Fruit fly (Drosophila melanogaster): ENCODE measurements around the gene CG17361.

The CG17361 gene

dm6 chr3L:14001658-14002523 lies 4.9 kb downstream of the CG17361 start, which contains the start of the genes Nprl3 and upSET (continued):
- TF ChIP-seq CG42726 (GFP tag; IDR thresholded peaks at IDR 0.05; ENCODE audit: partially characterized antibody) (peak; percentile 89), klu (GFP tag; IDR thresholded peaks at IDR 0.05) (no peak), CG16813 (GFP tag; IDR thresholded peaks at IDR 0.05; ENCODE audit: partially characterized antibody) (peak; percentile 91), tx (GFP tag; optimal IDR thresholded peaks at IDR 0.05) (no peak), inv (GFP tag; IDR thresholded peaks at IDR 0.05; ENCODE audit: partially characterized antibody) (peak; percentile 86), pb (GFP tag; optimal IDR thresholded peaks at IDR 0.05) (no peak), CG12769 (tag; optimal IDR thresholded peaks at IDR 0.05) (no peak), fru (optimal IDR thresholded peaks at IDR 0.05) (no peak), CG10366 (GFP tag; IDR thresholded peaks at IDR 0.05) (no peak), ab (GFP tag; optimal IDR thresholded peaks at IDR 0.05) (no peak), CG5180 (GFP tag; optimal IDR thresholded peaks at IDR 0.05) (no peak), pita (GFP tag; optimal IDR thresholded peaks at IDR 0.05) (no peak), vfl (GFP tag; optimal IDR thresholded peaks at IDR 0.05) (no peak), jing (GFP tag; optimal IDR thresholded peaks at IDR 0.05) (no peak), sug (tag; optimal IDR thresholded peaks at IDR 0.05) (no peak), bsh (GFP tag; optimal IDR thresholded peaks at IDR 0.05) (no peak), CG16815 (GFP tag; optimal IDR thresholded peaks at IDR 0.05) (no peak), lab (GFP tag; optimal IDR thresholded peaks at IDR 0.05) (peak; percentile 45), br (optimal IDR thresholded peaks at IDR 0.05) (no peak), rib (GFP tag; IDR thresholded peaks at IDR 0.05) (no peak), CG10147 (GFP tag; optimal IDR thresholded peaks at IDR 0.05) (peak; percentile 6), Awh (GFP tag; IDR thresholded peaks at IDR 0.05) (no peak), CG15073 (GFP tag; optimal IDR thresholded peaks at IDR 0.05) (no peak), CG1792 (GFP tag; optimal IDR thresholded peaks at IDR 0.05) (no peak), CG7556 (GFP tag; optimal IDR thresholded peaks at IDR 0.05) (no peak), CG5245 (GFP tag; optimal IDR thresholded peaks at IDR 0.05) (no peak), CG31388 (GFP tag; optimal IDR thresholded peaks at IDR 0.05) (no peak), CG11695 (GFP tag; IDR thresholded peaks at IDR 0.05) (no peak), Adf1 (GFP tag; IDR thresholded peaks at IDR 0.05) (no peak), bowl (GFP tag; IDR thresholded peaks at IDR 0.05) (no peak), nau (GFP tag; optimal IDR thresholded peaks at IDR 0.05) (no peak), CG8089 (GFP tag; optimal IDR thresholded peaks at IDR 0.05) (no peak), Opbp (GFP tag; IDR thresholded peaks at IDR 0.05; ENCODE audit: partially characterized antibody) (peak; percentile 93), grn (GFP tag; optimal IDR thresholded peaks at IDR 0.05) (peak; percentile 99), z (GFP tag; IDR thresholded peaks at IDR 0.05) (no peak), CG4617 (GFP tag; optimal IDR thresholded peaks at IDR 0.05; ENCODE audit: borderline replicate concordance) (peak; percentile 11), CG12299 (tag; optimal IDR thresholded peaks at IDR 0.05) (peak; percentile 11), Meics (GFP tag; optimal IDR thresholded peaks at IDR 0.05) (peak; percentile 17), CG10462 (GFP tag; optimal IDR thresholded peaks at IDR 0.05) (no peak), pho (GFP tag; optimal IDR thresholded peaks at IDR 0.05) (peak; percentile 16), CG9797 (GFP tag; optimal IDR thresholded peaks at IDR 0.05) (peak; percentile 98), maf-S (GFP tag; optimal IDR thresholded peaks at IDR 0.05) (no peak), trem (tag; optimal IDR thresholded peaks at IDR 0.05) (peak; percentile 88), CG7372 (GFP tag; IDR thresholded peaks at IDR 0.05) (no peak), Tbp (GFP tag; optimal IDR thresholded peaks at IDR 0.05) (no peak), dysf (GFP tag; IDR thresholded peaks at IDR 0.05) (no peak), CG10209 (GFP tag; optimal IDR thresholded peaks at IDR 0.05) (no peak), CG8478 (optimal IDR thresholded peaks at IDR 0.05) (peak; percentile 70), CG3065 (GFP tag; optimal IDR thresholded peaks at IDR 0.05) (no peak), Elba2 (GFP tag; optimal IDR thresholded peaks at IDR 0.05) (peak; percentile 87), CG32532 (GFP tag; IDR thresholded peaks at IDR 0.05) (0 out of 2 replicates have a peak, but pooled peaks have one; percentile 41)
